Worm (Caenorhabditis elegans): ENCODE data around the gene otpl-5.
"Not testable (repeated sequence)": the region's sequence is repeated elsewhere in the genome, so short reads cannot be mapped to it uniquely, and the experiment has no call there.

- not testable (repeated sequence) for TF ChIP-seq ekl-4 (GFP tag; IDR thresholded peaks at IDR 0.05); ceh-58 (GFP tag; IDR thresholded peaks at IDR 0.05); egl-44 (GFP tag; IDR thresholded peaks at IDR 0.05); lsl-1 (GFP tag; optimal IDR thresholded peaks at IDR 0.05); efl-1 (GFP tag; optimal IDR thresholded peaks at IDR 0.05); pha-4 (tag; optimal IDR thresholded peaks at IDR 0.05)
Measured at ce11 chrV:8574762-8575161, 45.4 kb downstream of the otpl-5 start, which contains the start of gene F25G6.1.
